Worm (Caenorhabditis elegans): Measurements from ENCODE around the gene spot-1.
A peak's percentile ranks its signal among the peaks of the same experiment; 100 is the strongest.

The spot-1 gene

DNA sequence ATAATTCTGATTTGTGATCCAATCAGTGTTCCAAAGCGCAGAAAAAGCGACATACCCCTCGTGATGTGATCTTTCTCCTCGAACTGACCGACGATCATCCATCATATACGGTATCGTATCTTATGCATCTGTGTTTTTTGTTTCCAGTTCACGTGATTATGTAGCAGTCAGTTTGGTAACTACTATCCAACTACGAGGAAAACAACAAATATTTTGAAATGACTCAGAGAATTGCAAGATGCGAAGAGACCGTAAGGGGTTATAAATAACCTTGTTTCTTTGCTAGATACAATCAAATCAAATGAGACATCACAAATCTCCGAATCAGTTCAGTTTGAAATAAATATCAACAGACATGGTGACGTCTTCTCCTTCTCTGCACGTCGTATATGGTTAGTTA is 23.1 kb upstream of the spot-1 start:
- no peak for TF ChIP-seq nhr-11 (tag; optimal IDR thresholded peaks at IDR 0.05)
- peak; percentile 89 for TF ChIP-seq nhr-20 (tag; optimal IDR thresholded peaks at IDR 0.05)
- TF ChIP-seq unc-98 (GFP tag; IDR thresholded peaks at IDR 0.05): no peak
- no peak for TF ChIP-seq F16B12.6 (tag; optimal IDR thresholded peaks at IDR 0.05)
- TF ChIP-seq efl-3 (GFP tag; optimal IDR thresholded peaks at IDR 0.05): peak; percentile 38
- no peak for TF ChIP-seq C34B4.2 (tag; optimal IDR thresholded peaks at IDR 0.05)
- TF ChIP-seq mab-9 (GFP tag; IDR thresholded peaks at IDR 0.05): no peak
- TF ChIP-seq ces-1 (GFP tag; optimal IDR thresholded peaks at IDR 0.05): no peak
- no peak for TF ChIP-seq ztf-11 (tag; optimal IDR thresholded peaks at IDR 0.05)
- no peak for TF ChIP-seq rnt-1 (tag; optimal IDR thresholded peaks at IDR 0.05)
- peak; percentile 84 for TF ChIP-seq nhr-90 (tag; optimal IDR thresholded peaks at IDR 0.05; ENCODE audit: poor library complexity)
- no peak for TF ChIP-seq aha-1 (tag; optimal IDR thresholded peaks at IDR 0.05)
- peak in 3 of 6 experiments; percentile 27 to 90 (median 89) for TF ChIP-seq elt-3 (tag; optimal IDR thresholded peaks at IDR 0.05)
- no peak for TF ChIP-seq zip-4 (GFP tag; optimal IDR thresholded peaks at IDR 0.05)
- TF ChIP-seq ztf-4 (tag; optimal IDR thresholded peaks at IDR 0.05): no peak
- TF ChIP-seq nhr-237 (tag; optimal IDR thresholded peaks at IDR 0.05): no peak
- TF ChIP-seq lin-14 (GFP tag; optimal IDR thresholded peaks at IDR 0.05): peak; percentile 81
- TF ChIP-seq nhr-71 (tag; optimal IDR thresholded peaks at IDR 0.05): peak; percentile 85
- TF ChIP-seq ama-1 (optimal IDR thresholded peaks at IDR 0.05): no peak
- no peak for TF ChIP-seq ceh-90 (tag; optimal IDR thresholded peaks at IDR 0.05)
- TF ChIP-seq C04F5.9 (tag; optimal IDR thresholded peaks at IDR 0.05): no peak
- TF ChIP-seq nhr-76 (tag; optimal IDR thresholded peaks at IDR 0.05): no peak
- no peak for TF ChIP-seq pag-3 (tag; optimal IDR thresholded peaks at IDR 0.05; ENCODE audit: borderline replicate concordance, insufficient read depth)
- no peak for TF ChIP-seq ceh-88 (GFP tag; IDR thresholded peaks at IDR 0.05)
- TF ChIP-seq ceh-63 (GFP tag; optimal IDR thresholded peaks at IDR 0.05): no peak
- no peak for TF ChIP-seq tlp-1 (tag; optimal IDR thresholded peaks at IDR 0.05)
- no peak for TF ChIP-seq skn-1 (tag; optimal IDR thresholded peaks at IDR 0.05)
- no peak for TF ChIP-seq alr-1 (tag; optimal IDR thresholded peaks at IDR 0.05; ENCODE audit: borderline replicate concordance)
- no peak for TF ChIP-seq hpl-2 (GFP tag; optimal IDR thresholded peaks at IDR 0.05)
- TF ChIP-seq dsc-1 (tag; optimal IDR thresholded peaks at IDR 0.05): no peak
- TF ChIP-seq aly-2 (tag; optimal IDR thresholded peaks at IDR 0.05): no peak
- TF ChIP-seq nhr-77 (tag; optimal IDR thresholded peaks at IDR 0.05): no peak
- TF ChIP-seq hlh-4 (tag; optimal IDR thresholded peaks at IDR 0.05): no peak
- no peak for TF ChIP-seq elt-2 (tag; optimal IDR thresholded peaks at IDR 0.05)
- TF ChIP-seq nhr-28 (tag; optimal IDR thresholded peaks at IDR 0.05): no peak
- peak; percentile 46 for TF ChIP-seq mep-1 (tag; optimal IDR thresholded peaks at IDR 0.05)
- no peak for TF ChIP-seq pax-3 (tag; optimal IDR thresholded peaks at IDR 0.05)
- peak; percentile 36; the same call in 1 of the 2 replicates for TF ChIP-seq grh-1 (GFP tag; IDR thresholded peaks at IDR 0.05)
- no peak for TF ChIP-seq pqm-1 (tag; optimal IDR thresholded peaks at IDR 0.05)
- no peak for TF ChIP-seq swsn-7 (tag; optimal IDR thresholded peaks at IDR 0.05)
- TF ChIP-seq nhr-47 (tag; optimal IDR thresholded peaks at IDR 0.05): peak; percentile 54
- TF ChIP-seq C16A3.4 (tag; optimal IDR thresholded peaks at IDR 0.05): peak; percentile 69
- peak in 1 of 2 experiments; percentile 53 for TF ChIP-seq mdl-1 (tag; optimal IDR thresholded peaks at IDR 0.05)
- TF ChIP-seq unc-86 (tag; optimal IDR thresholded peaks at IDR 0.05): no peak
- no peak for TF ChIP-seq nhr-84 (tag; optimal IDR thresholded peaks at IDR 0.05)
- no peak for TF ChIP-seq fkh-8 (tag; optimal IDR thresholded peaks at IDR 0.05)
- TF ChIP-seq vab-15 (tag; optimal IDR thresholded peaks at IDR 0.05): no peak
- no peak for TF ChIP-seq lir-3 (tag; optimal IDR thresholded peaks at IDR 0.05; ENCODE audit: poor library complexity)
- no peak for TF ChIP-seq unc-62 (GFP tag; optimal IDR thresholded peaks at IDR 0.05)
- TF ChIP-seq ets-5 (GFP tag; IDR thresholded peaks at IDR 0.05): no peak
- no peak for TF ChIP-seq isw-1 (GFP tag; IDR thresholded peaks at IDR 0.05)
- no peak for TF ChIP-seq sptf-1 (tag; optimal IDR thresholded peaks at IDR 0.05)
- TF ChIP-seq fos-1 (tag; optimal IDR thresholded peaks at IDR 0.05): no peak
- TF ChIP-seq lsy-2 (tag; optimal IDR thresholded peaks at IDR 0.05): peak; percentile 50 to 72
